Fruit fly (Drosophila melanogaster) whole organism, embryonic: ENCODE data around the gene beag.

ENCODE experiments used
- ATbp ChIP-seq: fragments of 200-800 bp; sonication (Bioruptor generic); optimal IDR thresholded peaks from 2 replicates; lab custom pipeline; 2017; ENCODE audit warnings: missing biosample characterization, mild to moderate bottlenecking, missing genetic modification characterization, missing genetic modification reagents
- Ada2b ChIP-seq: fragments of 200-800 bp; sonication (Bioruptor generic); IDR thresholded peaks from 2 replicates; pipeline ENCODE4 v1.3.6; 2022; ENCODE audit warnings: missing biosample characterization, missing genetic modification characterization
- Adf1 ChIP-seq: fragments of 200-800 bp; sonication (Bioruptor generic); IDR thresholded peaks from 2 replicates; pipeline ENCODE4 v1.3.6; 2022; ENCODE audit warnings: missing biosample characterization, missing genetic modification characterization
- Aef1 ChIP-seq: fragments of 200-800 bp; sonication (Bioruptor generic); IDR thresholded peaks from 3 replicates; pipeline ENCODE4 v1.3.6; 2022; ENCODE audit warnings: missing biosample characterization, missing genetic modification characterization
- Atf6 ChIP-seq: fragments of 200-800 bp; sonication (Bioruptor generic); IDR thresholded peaks from 2 replicates; pipeline ENCODE4 v1.3.6; 2022; ENCODE audit warnings: missing biosample characterization, missing genetic modification characterization
- CG10147 ChIP-seq: fragments of 200-800 bp; sonication (Bioruptor generic); optimal IDR thresholded peaks from 2 replicates; lab custom pipeline; 2019; ENCODE audit warnings: missing biosample characterization, mild to moderate bottlenecking, missing genetic modification characterization, moderate library complexity
- CG11723 ChIP-seq: fragments of 200-800 bp; sonication (Bioruptor generic); optimal IDR thresholded peaks from 2 replicates; lab custom pipeline; 2017; ENCODE audit warnings: missing biosample characterization, mild to moderate bottlenecking, missing genetic modification characterization
- CG12155 ChIP-seq: fragments of 200-800 bp; sonication (Bioruptor generic); optimal IDR thresholded peaks from 3 replicates; lab custom pipeline; 2016; ENCODE audit warnings: missing biosample characterization, missing genetic modification characterization
- CG1233 ChIP-seq: fragments of 200-800 bp; sonication (Bioruptor generic); optimal IDR thresholded peaks from 4 replicates; lab custom pipeline; 2018; ENCODE audit warnings: missing biosample characterization, mild to moderate bottlenecking, missing genetic modification characterization
- CG12769 ChIP-seq: fragments of 200-800 bp; sonication (Bioruptor generic); optimal IDR thresholded peaks from 2 replicates; lab custom pipeline; 2019; ENCODE audit warnings: missing biosample characterization, mild to moderate bottlenecking, missing genetic modification characterization, moderate library complexity
- CG13287 ChIP-seq: fragments of 200-800 bp; sonication (Bioruptor generic); IDR thresholded peaks from 2 replicates; pipeline ENCODE4 v1.3.6; 2022; ENCODE audit warnings: missing biosample characterization, missing genetic modification characterization; ENCODE audit not compliant: partially characterized antibody
- CG14014 ChIP-seq: fragments of 200-800 bp; sonication (Bioruptor generic); IDR thresholded peaks from 2 replicates; pipeline ENCODE4 v1.3.6; 2022; ENCODE audit warnings: missing biosample characterization, missing genetic modification characterization
- CG16813 ChIP-seq: fragments of 200-800 bp; sonication (Bioruptor generic); IDR thresholded peaks from 3 replicates; pipeline ENCODE4 v1.3.6; 2022; ENCODE audit warnings: missing biosample characterization, missing genetic modification characterization; ENCODE audit not compliant: partially characterized antibody
- CG17829 ChIP-seq: fragments of 200-800 bp; optimal IDR thresholded peaks from 2 replicates; lab custom pipeline; 2019; ENCODE audit warnings: missing biosample characterization, mild to moderate bottlenecking, missing genetic modification characterization, moderate library complexity
- CG42726 ChIP-seq: fragments of 200-800 bp; sonication (Bioruptor generic); IDR thresholded peaks from 2 replicates; pipeline ENCODE4 v1.3.6; 2022; ENCODE audit warnings: missing biosample characterization, missing genetic modification characterization; ENCODE audit not compliant: partially characterized antibody
- CG6791 ChIP-seq: fragments of 200-800 bp; sonication (Bioruptor generic); IDR thresholded peaks from 3 replicates; pipeline ENCODE4 v1.3.6; 2022; ENCODE audit warnings: missing biosample characterization, missing genetic modification characterization; ENCODE audit not compliant: partially characterized antibody
- CoRest ChIP-seq: fragments of 200-800 bp; sonication (Bioruptor generic); optimal IDR thresholded peaks from 3 replicates; lab custom pipeline; 2018; ENCODE audit warnings: missing biosample characterization, mild to moderate bottlenecking, missing genetic modification characterization, moderate library complexity
- Dip2 ChIP-seq: fragments of 200-800 bp; sonication (Bioruptor generic); IDR thresholded peaks from 2 replicates; pipeline ENCODE4 v1.3.6; 2022; ENCODE audit warnings: missing biosample characterization, missing genetic modification characterization
- E2f1 ChIP-seq: fragments of 200-800 bp; sonication (Bioruptor generic); IDR thresholded peaks from 2 replicates; pipeline ENCODE4 v1.3.6; 2022; ENCODE audit warnings: missing biosample characterization, missing genetic modification characterization
- GATAe ChIP-seq: fragments of 200-800 bp; sonication (Bioruptor generic); conservative IDR thresholded peaks from 2 replicates; pipeline ENCODE4 v1.3.6; 2022; ENCODE audit warnings: missing biosample characterization, missing genetic modification characterization
- NC2β ChIP-seq: fragments of 200-800 bp; sonication (Bioruptor generic); optimal IDR thresholded peaks from 2 replicates; lab custom pipeline; 2016; ENCODE audit warnings: missing biosample characterization, missing genetic modification characterization
- Oli ChIP-seq: fragments of 200-800 bp; sonication (Bioruptor generic); optimal IDR thresholded peaks from 2 replicates; lab custom pipeline; 2018; ENCODE audit warnings: missing biosample characterization, mild to moderate bottlenecking, missing genetic modification characterization, moderate library complexity
- Sin3A ChIP-seq: fragments of >200 bp; optimal IDR thresholded peaks from 2 replicates; lab custom pipeline; 2018
- Sry-δ ChIP-seq: fragments of 200-800 bp; sonication (Bioruptor generic); optimal IDR thresholded peaks from 2 replicates; lab custom pipeline; 2016; ENCODE audit warnings: missing biosample characterization, missing genetic modification characterization
- Tbp ChIP-seq: fragments of >200 bp; optimal IDR thresholded peaks from 2 replicates; lab custom pipeline; 2018; ENCODE audit warnings: missing biosample characterization, missing genetic modification characterization
- ap ChIP-seq: fragments of 200-800 bp; sonication (Bioruptor generic); IDR thresholded peaks from 2 replicates; pipeline ENCODE4 v1.3.6; 2022; ENCODE audit warnings: missing biosample characterization, missing genetic modification characterization
- cas ChIP-seq: fragments of 200-800 bp; sonication (Bioruptor generic); IDR thresholded peaks from 2 replicates; pipeline ENCODE4 v1.3.6; 2022; ENCODE audit warnings: missing biosample characterization, missing genetic modification characterization
- croc ChIP-seq: fragments of 200-800 bp; sonication (Bioruptor generic); conservative IDR thresholded peaks from 3 replicates; pipeline ENCODE4 v1.3.6; 2022; ENCODE audit warnings: missing biosample characterization, missing genetic modification characterization
- dan ChIP-seq: fragments of 200-800 bp; sonication (Bioruptor generic); IDR thresholded peaks from 2 replicates; pipeline ENCODE4 v1.3.6; 2022; ENCODE audit warnings: missing biosample characterization, missing genetic modification characterization
- ems ChIP-seq: fragments of 200-800 bp; sonication (Bioruptor generic); optimal IDR thresholded peaks from 3 replicates; lab custom pipeline; 2016; ENCODE audit warnings: missing biosample characterization, missing genetic modification characterization
- fd102C ChIP-seq: fragments of 200-800 bp; sonication (Bioruptor generic); optimal IDR thresholded peaks from 2 replicates; lab custom pipeline; 2018; ENCODE audit warnings: missing biosample characterization, mild to moderate bottlenecking, missing genetic modification characterization, moderate library complexity
- jigr1 ChIP-seq: fragments of 200-800 bp; sonication (Bioruptor generic); IDR thresholded peaks from 3 replicates; pipeline ENCODE4 v1.3.6; 2022; ENCODE audit warnings: missing biosample characterization, missing genetic modification characterization
- jumu ChIP-seq: fragments of 200-800 bp; sonication (Bioruptor generic); optimal IDR thresholded peaks from 3 replicates; lab custom pipeline; 2016; ENCODE audit warnings: missing biosample characterization, missing genetic modification characterization
- knrl ChIP-seq: fragments of 200-800 bp; sonication (Bioruptor generic); IDR thresholded peaks from 3 replicates; pipeline ENCODE4 v1.3.6; 2022; ENCODE audit warnings: missing biosample characterization, missing genetic modification characterization; ENCODE audit not compliant: partially characterized antibody
- lov ChIP-seq, 2 experiments: fragments of 200-800 bp in 1 of 2; fragments of >200 bp in 1 of 2; sonication (Bioruptor generic) in 1 of 2; IDR thresholded peaks in 1 of 2; optimal IDR thresholded peaks in 1 of 2; 2 replicates in 1 of 2; 3 replicates in 1 of 2; pipeline versions ENCODE4 v1.3.6 to Lab custom; 2017 to 2022; ENCODE audit warnings: missing biosample characterization in 1 of 2, missing genetic modification characterization in 1 of 2
- nau ChIP-seq: fragments of 200-800 bp; sonication (Bioruptor generic); optimal IDR thresholded peaks from 3 replicates; lab custom pipeline; 2017; ENCODE audit warnings: missing biosample characterization, mild to moderate bottlenecking, missing genetic modification characterization, missing genetic modification reagents
- peb ChIP-seq: fragments of 200-800 bp; sonication (Bioruptor generic); IDR thresholded peaks from 2 replicates; pipeline ENCODE4 v1.3.6; 2022; ENCODE audit warnings: missing biosample characterization, missing genetic modification characterization
- pho ChIP-seq: fragments of 200-800 bp; sonication (Bioruptor generic); optimal IDR thresholded peaks from 2 replicates; lab custom pipeline; 2016; ENCODE audit warnings: missing biosample characterization, missing genetic modification characterization
- pzg ChIP-seq: fragments of 200-800 bp; sonication (Bioruptor generic); optimal IDR thresholded peaks from 3 replicates; lab custom pipeline; 2018; ENCODE audit warnings: missing biosample characterization, mild to moderate bottlenecking, missing genetic modification characterization, moderate library complexity
- ranshi ChIP-seq: fragments of 200-800 bp; sonication (Bioruptor generic); IDR thresholded peaks from 2 replicates; pipeline ENCODE4 v1.3.6; 2022; ENCODE audit warnings: missing biosample characterization, missing genetic modification characterization
- rib ChIP-seq: fragments of 200-800 bp; sonication (Bioruptor generic); IDR thresholded peaks from 2 replicates; pipeline ENCODE4 v1.3.6; 2022; ENCODE audit warnings: missing biosample characterization, missing genetic modification characterization
- ro ChIP-seq: fragments of 200-800 bp; sonication (Bioruptor generic); IDR thresholded peaks from 2 replicates; pipeline ENCODE4 v1.3.6; 2022; ENCODE audit warnings: missing biosample characterization, missing genetic modification characterization
- salm ChIP-seq: fragments of 200-800 bp; sonication (Bioruptor generic); optimal IDR thresholded peaks from 2 replicates; lab custom pipeline; 2018; ENCODE audit warnings: missing biosample characterization, mild to moderate bottlenecking, missing genetic modification characterization
- sc ChIP-seq, 3 experiments: fragments of >200 bp in 2 of 3; fragments of 200-800 bp in 1 of 3; sonication (Bioruptor generic) in 1 of 3; optimal IDR thresholded peaks; 2 replicates in 2 of 3; 3 replicates in 1 of 3; lab custom pipeline; 2017; ENCODE audit warnings: mild to moderate bottlenecking in 1 of 3, missing biosample characterization in 1 of 3, missing genetic modification characterization in 1 of 3, missing genetic modification reagents in 1 of 3
- scrt ChIP-seq: fragments of 200-800 bp; sonication (Bioruptor generic); optimal IDR thresholded peaks from 2 replicates; lab custom pipeline; 2018; ENCODE audit warnings: missing biosample characterization, mild to moderate bottlenecking, missing genetic modification characterization, moderate library complexity
- sd ChIP-seq: fragments of 200-800 bp; sonication (Bioruptor generic); optimal IDR thresholded peaks from 3 replicates; lab custom pipeline; 2018; ENCODE audit warnings: missing biosample characterization, mild to moderate bottlenecking, missing genetic modification characterization, moderate library complexity
- sim ChIP-seq: fragments of 200-800 bp; sonication (Bioruptor generic); IDR thresholded peaks from 2 replicates; pipeline ENCODE4 v1.3.6; 2022; ENCODE audit warnings: missing biosample characterization, missing genetic modification characterization
- ttk ChIP-seq: fragments of 200-800 bp; sonication (Bioruptor generic); IDR thresholded peaks from 2 replicates; pipeline ENCODE4 v2.1.2; 2022; ENCODE audit warnings: missing biosample characterization, missing genetic modification characterization
- usp ChIP-seq: fragments of >200 bp; optimal IDR thresholded peaks from 2 replicates; lab custom pipeline; 2017; ENCODE audit warnings: missing biosample characterization, missing genetic modification characterization
- zen2 ChIP-seq: fragments of 200-800 bp; sonication (Bioruptor generic); IDR thresholded peaks from 3 replicates; pipeline ENCODE4 v1.3.6; 2022; ENCODE audit warnings: missing biosample characterization, missing genetic modification characterization; ENCODE audit not compliant: partially characterized antibody
- zfh1 ChIP-seq: fragments of 200-800 bp; sonication (Bioruptor generic); IDR thresholded peaks from 3 replicates; pipeline ENCODE4 v1.3.6; 2022; ENCODE audit warnings: missing biosample characterization, missing genetic modification characterization

The beag gene

dm6 chr3R:9064874-9065273 is at the start of gene beag, which contains the start of gene Ada (continued):
- TF ChIP-seq CG12155 (GFP tag; lab: Kevin White, UChicago) (peak; percentile 41), cas (GFP tag; lab: Robert Waterston, UW) (no peak), ems (GFP tag; lab: Kevin White, UChicago) (no peak), usp (no peak), salm (tag; lab: Kevin White, UChicago) (no peak), jumu (peak; percentile 54), peb (GFP tag; lab: Robert Waterston, UW) (no peak), ro (no peak), Tbp (GFP tag; lab: Kevin White, UChicago) (no peak), sim (GFP tag; lab: Robert Waterston, UW) (no peak), CG1233 (GFP tag; lab: Kevin White, UChicago) (peak; percentile 22), zen2 (no peak), jigr1 (no peak), Sry-δ (GFP tag; lab: Kevin White, UChicago) (peak; percentile 69), sd (no peak), Oli (tag; lab: Kevin White, UChicago) (no peak), lov (optimal IDR thresholded peaks at IDR 0.05; lab: Kevin White, UChicago) (no peak), lov (GFP tag; IDR thresholded peaks at IDR 0.05; lab: Robert Waterston, UW) (no peak), Aef1 (GFP tag; lab: Robert Waterston, UW) (peak; percentile 38; the same call in 1 of the 3 replicates), ttk (GFP tag; lab: Robert Waterston, UW) (no peak), GATAe (GFP tag; lab: Robert Waterston, UW) (no peak), E2f1 (GFP tag; lab: Robert Waterston, UW) (0 out of 2 replicates have a peak, but pooled peaks have one; percentile 23), Dip2 (GFP tag; lab: Robert Waterston, UW) (no peak), CG12769 (tag; lab: Kevin White, UChicago) (no peak), NC2β (GFP tag; lab: Kevin White, UChicago) (no peak), knrl (peak; percentile 34; the same call in 1 of the 3 replicates), CG13287 (GFP tag; lab: Robert Waterston, UW) (peak; percentile 74), nau (GFP tag; lab: Kevin White, UChicago) (no peak), CG16813 (peak; percentile 49; the same call in 1 of the 3 replicates), Ada2b (GFP tag; lab: Robert Waterston, UW) (peak; percentile 7; the same call in 1 of the 2 replicates), rib (no peak), ATbp (no peak), zfh1 (GFP tag; lab: Robert Waterston, UW) (no peak), CG6791 (peak; percentile 43; the same call in 2 of the 3 replicates), CG10147 (GFP tag; lab: Kevin White, UChicago) (peak; percentile 67), ap (GFP tag; lab: Robert Waterston, UW) (no peak), CoRest (peak; percentile 39), ranshi (GFP tag; lab: Robert Waterston, UW) (no peak), fd102C (GFP tag; lab: Kevin White, UChicago) (no peak), pzg (GFP tag; lab: Kevin White, UChicago) (peak; percentile 73), Atf6 (GFP tag; lab: Robert Waterston, UW) (no peak), Sin3A (lab: Kevin White, UChicago) (peak; percentile 28), dan (GFP tag; lab: Robert Waterston, UW) (no peak), CG11723 (GFP tag; lab: Kevin White, UChicago) (no peak), Adf1 (GFP tag; lab: Robert Waterston, UW) (no peak), croc (GFP tag; lab: Robert Waterston, UW) (no peak), pho (peak; percentile 60), scrt (GFP tag; lab: Kevin White, UChicago) (no peak), sc (optimal IDR thresholded peaks at IDR 0.05; lab: Kevin White, UChicago) (no peak), sc (GFP tag; optimal IDR thresholded peaks at IDR 0.05; lab: Kevin White, UChicago) (no peak), CG17829 (tag; lab: Kevin White, UChicago) (peak; percentile 58), CG14014 (GFP tag; lab: Robert Waterston, UW) (peak; percentile 42; the same call in 1 of the 2 replicates), CG42726 (GFP tag; lab: Robert Waterston, UW) (no peak)
